Fruit fly (Drosophila melanogaster): ENCODE measurements around the gene 5-HT2A.

The 5-HT2A gene

DNA sequence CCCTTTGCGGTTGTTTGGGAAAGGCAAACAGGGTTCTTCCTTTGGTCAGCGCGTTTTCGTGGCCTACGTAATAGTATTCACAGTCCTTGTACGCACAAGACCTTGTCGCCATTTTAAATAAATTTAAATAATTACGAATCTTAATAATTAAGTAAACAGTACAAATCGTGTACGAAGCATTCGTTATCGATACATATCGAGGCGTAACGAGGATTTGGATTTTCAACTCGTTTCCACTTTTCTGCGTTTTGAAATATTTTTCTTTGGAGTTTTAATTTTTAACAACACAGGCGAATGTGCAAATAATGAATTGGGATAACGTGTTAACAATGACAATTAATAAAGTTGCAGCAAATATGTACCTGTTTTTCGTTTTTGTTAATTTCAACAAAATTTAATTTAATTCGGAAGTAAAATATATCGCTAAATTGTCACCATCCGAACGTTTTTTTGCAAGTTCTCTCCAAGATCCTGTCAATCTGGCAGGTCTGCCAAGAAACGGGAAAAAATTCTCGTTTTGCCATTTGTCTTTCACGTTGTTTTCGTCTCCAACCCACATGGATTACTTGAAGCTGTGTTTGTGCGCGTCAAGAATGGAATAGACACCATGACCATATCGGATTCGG, 32.9 kb downstream of the 5-HT2A start, which contains the start of the genes Dlip2 and rpk (continued):
- TF ChIP-seq ken (GFP tag; IDR thresholded peaks at IDR 0.05) (no peak), CG13287 (GFP tag; IDR thresholded peaks at IDR 0.05; ENCODE audit: partially characterized antibody) (peak; percentile 91), tio (GFP tag; optimal IDR thresholded peaks at IDR 0.05) (no peak), Dip3 (GFP tag; optimal IDR thresholded peaks at IDR 0.05) (no peak), odd (GFP tag; optimal IDR thresholded peaks at IDR 0.05) (no peak), nau (GFP tag; optimal IDR thresholded peaks at IDR 0.05) (no peak), seq (GFP tag; IDR thresholded peaks at IDR 0.05) (no peak), bcd (GFP tag; optimal IDR thresholded peaks at IDR 0.05) (no peak), Ravus (GFP tag; IDR thresholded peaks at IDR 0.05) (no peak), MESR4 (GFP tag; optimal IDR thresholded peaks at IDR 0.05) (peak; percentile 31), CG8765 (GFP tag; IDR thresholded peaks at IDR 0.05) (no peak), CoRest (tag; optimal IDR thresholded peaks at IDR 0.05) (peak; percentile 31), E2f2 (GFP tag; IDR thresholded peaks at IDR 0.05) (peak; percentile 51), YL-1 (GFP tag; optimal IDR thresholded peaks at IDR 0.05) (peak; percentile 48), CG6791 (GFP tag; IDR thresholded peaks at IDR 0.05; ENCODE audit: partially characterized antibody) (peak; percentile 89), Hsf (GFP tag; optimal IDR thresholded peaks at IDR 0.05) (no peak), lbe (GFP tag; optimal IDR thresholded peaks at IDR 0.05) (peak; percentile 22), CG11456 (GFP tag; IDR thresholded peaks at IDR 0.05) (no peak), fd64A (GFP tag; optimal IDR thresholded peaks at IDR 0.05) (no peak), Scr (GFP tag; IDR thresholded peaks at IDR 0.05; ENCODE audit: partially characterized antibody) (peak; percentile 89), CG13296 (GFP tag; optimal IDR thresholded peaks at IDR 0.05) (no peak), CG12659 (GFP tag; optimal IDR thresholded peaks at IDR 0.05) (peak; percentile 12), lab (GFP tag; optimal IDR thresholded peaks at IDR 0.05) (no peak), CG3726 (GFP tag; IDR thresholded peaks at IDR 0.05) (no peak), Stat92E (GFP tag; optimal IDR thresholded peaks at IDR 0.05) (no peak), crol (GFP tag; IDR thresholded peaks at IDR 0.05) (no peak), bbx (GFP tag; IDR thresholded peaks at IDR 0.05; ENCODE audit: partially characterized antibody) (peak; percentile 87), CG8388 (GFP tag; optimal IDR thresholded peaks at IDR 0.05) (no peak), CG18619 (GFP tag; optimal IDR thresholded peaks at IDR 0.05) (no peak), Abd-B (GFP tag; optimal IDR thresholded peaks at IDR 0.05) (no peak), CG10543 (GFP tag; optimal IDR thresholded peaks at IDR 0.05) (no peak), grau (tag; optimal IDR thresholded peaks at IDR 0.05) (peak; percentile 4), Eip74EF (GFP tag; optimal IDR thresholded peaks at IDR 0.05) (no peak), CG34224 (GFP tag; IDR thresholded peaks at IDR 0.05; ENCODE audit: partially characterized antibody) (peak; percentile 93), CG7963 (GFP tag; IDR thresholded peaks at IDR 0.05; ENCODE audit: partially characterized antibody) (peak; percentile 73; the same call in 2 of the 3 replicates), z (GFP tag; IDR thresholded peaks at IDR 0.05) (no peak), CG2678 (tag; optimal IDR thresholded peaks at IDR 0.05) (no peak), CG10654 (GFP tag; optimal IDR thresholded peaks at IDR 0.05) (no peak), Fer2 (tag; optimal IDR thresholded peaks at IDR 0.05) (no peak), Adf1 (GFP tag; IDR thresholded peaks at IDR 0.05) (no peak), slp2 (GFP tag; optimal IDR thresholded peaks at IDR 0.05) (no peak), CG12104 (GFP tag; optimal IDR thresholded peaks at IDR 0.05) (no peak), CG13775 (GFP tag; optimal IDR thresholded peaks at IDR 0.05) (no peak), dmrt99B (tag; optimal IDR thresholded peaks at IDR 0.05) (no peak), Doc3 (GFP tag; IDR thresholded peaks at IDR 0.05; ENCODE audit: partially characterized antibody) (peak; percentile 86), psq (GFP tag; optimal IDR thresholded peaks at IDR 0.05) (no peak), CG6272 (GFP tag; IDR thresholded peaks at IDR 0.05) (no peak), CG1792 (GFP tag; optimal IDR thresholded peaks at IDR 0.05) (no peak), CG14860 (GFP tag; IDR thresholded peaks at IDR 0.05; ENCODE audit: partially characterized antibody) (peak; percentile 83)
